Fruit fly (Drosophila melanogaster): ENCODE results near the gene Clic.

DNA sequence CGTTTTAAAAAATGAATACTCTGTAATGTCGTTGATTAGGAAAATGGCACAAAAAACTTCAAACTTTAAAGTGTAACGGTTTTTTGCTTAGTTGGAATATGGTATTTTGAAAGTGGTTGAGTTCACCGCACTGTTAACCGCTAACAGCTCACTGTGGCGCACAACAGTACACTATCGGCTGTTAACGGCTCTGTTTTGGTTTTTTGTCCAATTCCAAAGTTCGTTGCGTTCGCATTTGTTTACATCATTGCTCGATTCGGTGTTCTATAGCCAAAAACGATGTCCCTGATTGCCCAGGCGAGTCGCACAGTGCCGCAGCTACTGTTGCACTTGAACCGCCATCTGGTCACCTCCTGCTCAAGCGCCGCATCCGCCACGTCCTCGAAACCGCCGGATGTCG lies 10.6 kb downstream of the Clic start, which contains the start of gene CG11095:
- TF ChIP-seq CG8478 (optimal IDR thresholded peaks at IDR 0.05): no peak
- TF ChIP-seq CTCF (optimal IDR thresholded peaks at IDR 0.05): peak in 1 of 2 experiments; percentile 29
